Fruit fly (Drosophila melanogaster): ENCODE data around the gene laf.

Gene laf

DNA sequence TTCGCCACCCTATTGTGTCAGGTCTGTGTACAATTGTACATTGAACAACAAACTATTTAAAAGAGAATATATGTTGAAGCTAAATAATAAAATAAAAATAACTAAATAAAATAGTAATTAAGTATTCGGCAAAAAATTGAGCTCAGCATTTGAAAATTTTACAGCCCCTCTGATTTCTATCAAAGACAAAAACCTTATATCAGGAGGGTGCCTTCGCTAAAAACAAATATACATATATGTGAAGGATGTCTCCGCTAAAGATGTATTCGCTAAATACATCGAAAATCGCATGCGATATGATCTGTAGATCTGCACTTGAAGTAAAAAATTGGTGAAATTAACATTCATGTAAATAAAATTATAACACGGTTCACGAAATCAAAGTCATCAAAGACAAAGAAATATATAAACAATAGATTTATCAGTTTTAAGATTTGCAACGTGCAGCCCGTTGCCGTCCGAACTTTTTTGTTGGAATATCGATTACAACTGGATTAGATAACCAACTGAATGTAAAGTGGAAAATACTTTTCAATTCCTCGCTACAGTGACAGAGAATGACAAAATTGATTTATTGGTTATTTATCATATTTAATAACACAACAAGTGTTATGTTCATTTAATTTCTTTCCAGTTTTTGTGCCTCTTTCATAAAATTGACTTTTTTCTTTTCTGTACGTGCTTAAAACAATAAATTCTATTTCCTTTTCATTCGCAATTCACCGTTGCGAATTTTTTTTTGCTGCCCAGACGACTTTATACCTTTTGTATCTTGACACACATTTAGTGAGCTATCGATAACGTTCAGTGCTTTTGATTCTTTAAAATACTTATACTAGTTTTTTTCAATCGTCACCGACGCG, 27.7 kb upstream of the laf start, which contains the start of gene Gnf1 (continued):
- TF ChIP-seq BEAF-32 (GFP tag; optimal IDR thresholded peaks at IDR 0.05): peak; percentile 75
- TF ChIP-seq ci (GFP tag; IDR thresholded peaks at IDR 0.05): no peak
- no peak for TF ChIP-seq CG14014 (GFP tag; IDR thresholded peaks at IDR 0.05)
- TF ChIP-seq Bdp1 (GFP tag; optimal IDR thresholded peaks at IDR 0.05): no peak
- no peak for TF ChIP-seq corto (GFP tag; optimal IDR thresholded peaks at IDR 0.05)
- 0 out of 2 replicates have a peak, but pooled peaks have one; percentile 20 for TF ChIP-seq rib (GFP tag; IDR thresholded peaks at IDR 0.05)
- TF ChIP-seq Hmx (GFP tag; optimal IDR thresholded peaks at IDR 0.05): peak; percentile 6
- TF ChIP-seq sisA (GFP tag; IDR thresholded peaks at IDR 0.05): no peak
- TF ChIP-seq Nf-YB (GFP tag; optimal IDR thresholded peaks at IDR 0.05): no peak
- TF ChIP-seq trh (GFP tag; optimal IDR thresholded peaks at IDR 0.05): no peak
- no peak for TF ChIP-seq dysf (GFP tag; IDR thresholded peaks at IDR 0.05)
- no peak for TF ChIP-seq CG2129 (GFP tag; IDR thresholded peaks at IDR 0.05; ENCODE audit: partially characterized antibody)
- TF ChIP-seq ERR (GFP tag; optimal IDR thresholded peaks at IDR 0.05): no peak
- TF ChIP-seq MTF-1 (GFP tag; optimal IDR thresholded peaks at IDR 0.05; ENCODE audit: borderline replicate concordance): no peak
- no peak for TF ChIP-seq CG3726 (GFP tag; IDR thresholded peaks at IDR 0.05)
- no peak for TF ChIP-seq CG10209 (GFP tag; optimal IDR thresholded peaks at IDR 0.05)
- no peak for TF ChIP-seq CG13123 (GFP tag; optimal IDR thresholded peaks at IDR 0.05)
- no peak for TF ChIP-seq CG10321 (GFP tag; IDR thresholded peaks at IDR 0.05)
- TF ChIP-seq bcd (GFP tag; optimal IDR thresholded peaks at IDR 0.05): no peak
- no peak for TF ChIP-seq Sox100B (GFP tag; optimal IDR thresholded peaks at IDR 0.05)
- TF ChIP-seq CG2875 (GFP tag; optimal IDR thresholded peaks at IDR 0.05): no peak
- no peak for TF ChIP-seq CG11560 (tag; IDR thresholded peaks at IDR 0.05)
- no peak for TF ChIP-seq Ets65A (GFP tag)
- no peak for TF ChIP-seq maf-S (GFP tag; optimal IDR thresholded peaks at IDR 0.05)
- no peak for TF ChIP-seq CG7987 (GFP tag; optimal IDR thresholded peaks at IDR 0.05)
- no peak for TF ChIP-seq CG4730 (GFP tag; IDR thresholded peaks at IDR 0.05)
- TF ChIP-seq HLH54F (GFP tag; optimal IDR thresholded peaks at IDR 0.05): no peak
- no peak for TF ChIP-seq CG14965 (GFP tag; optimal IDR thresholded peaks at IDR 0.05; ENCODE audit: borderline replicate concordance)
- no peak for TF ChIP-seq onecut (GFP tag; IDR thresholded peaks at IDR 0.05)
- no peak for TF ChIP-seq Elba2 (GFP tag; optimal IDR thresholded peaks at IDR 0.05)
- no peak for TF ChIP-seq Oaz (GFP tag; IDR thresholded peaks at IDR 0.05)
- TF ChIP-seq Chrac-16 (GFP tag; optimal IDR thresholded peaks at IDR 0.05): no peak
- peak; percentile 44 for TF ChIP-seq Abd-B (GFP tag; optimal IDR thresholded peaks at IDR 0.05)
- no peak for TF ChIP-seq Gug (GFP tag; IDR thresholded peaks at IDR 0.05)
- no peak for TF ChIP-seq CG32772 (GFP tag; IDR thresholded peaks at IDR 0.05)
- peak; percentile 59 for TF ChIP-seq Sry-δ (GFP tag; optimal IDR thresholded peaks at IDR 0.05)
- TF ChIP-seq Jarid2 (GFP tag; optimal IDR thresholded peaks at IDR 0.05): no peak
- TF ChIP-seq Xrp1 (GFP tag; IDR thresholded peaks at IDR 0.05): no peak
- TF ChIP-seq Dll (GFP tag; IDR thresholded peaks at IDR 0.05; ENCODE audit: partially characterized antibody): peak; percentile 74; the same call in 3 of the 4 replicates
- TF ChIP-seq CG1024 (GFP tag; IDR thresholded peaks at IDR 0.05): no peak
- TF ChIP-seq CG2199 (GFP tag; IDR thresholded peaks at IDR 0.05): peak; percentile 86; the same call in 2 of the 3 replicates
- no peak for TF ChIP-seq CG4360 (GFP tag; IDR thresholded peaks at IDR 0.05)
- TF ChIP-seq chn (GFP tag; optimal IDR thresholded peaks at IDR 0.05): no peak
- TF ChIP-seq tna (GFP tag; IDR thresholded peaks at IDR 0.05; ENCODE audit: partially characterized antibody): no peak
- TF ChIP-seq Sry-β (GFP tag; optimal IDR thresholded peaks at IDR 0.05): no peak
- no peak for TF ChIP-seq ken (GFP tag; IDR thresholded peaks at IDR 0.05)
- no peak for TF ChIP-seq CG3838 (GFP tag; optimal IDR thresholded peaks at IDR 0.05)
- TF ChIP-seq wor (GFP tag; IDR thresholded peaks at IDR 0.05): no peak
- TF ChIP-seq sna (GFP tag; IDR thresholded peaks at IDR 0.05; ENCODE audit: partially characterized antibody): peak; percentile 39; the same call in 1 of the 2 replicates
- TF ChIP-seq Lhr (GFP tag; optimal IDR thresholded peaks at IDR 0.05): peak; percentile 66

Measured in whole organism, embryonic.